Worm (Caenorhabditis elegans) whole organism, dauer: ENCODE results near the gene VY10G11R.1.
"Not testable (repeated sequence)": the region's sequence is repeated elsewhere in the genome, so short reads cannot be mapped to it uniquely, and the experiment has no call there.

Experiments
- unc-62 ChIP-seq: sonication (generic microtip); optimal IDR thresholded peaks from 2 replicates; lab custom pipeline; 2017; ENCODE audit warnings: missing biosample characterization, missing genetic modification reagents, missing genetic modification characterization

The VY10G11R.1 gene

DNA sequence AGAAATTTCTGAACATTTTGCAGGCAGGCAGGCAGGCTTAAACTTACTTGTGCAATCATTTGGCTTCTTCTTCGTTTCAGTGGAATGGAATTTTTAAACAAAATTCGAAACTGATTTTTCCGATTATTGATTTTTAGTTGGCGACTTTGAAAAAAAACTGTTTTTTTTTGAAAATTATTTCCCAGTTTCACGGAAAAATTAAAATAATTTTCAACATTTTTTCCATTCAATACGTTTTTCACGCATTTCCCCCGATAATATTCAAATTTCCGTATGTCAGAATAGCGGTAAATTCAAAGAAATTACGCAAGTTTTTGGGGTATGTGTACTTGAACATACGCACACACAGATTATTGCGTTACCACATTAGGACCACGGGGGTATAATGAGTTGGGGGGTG, at the start of gene VY10G11R.1:
Gene VY10G11R.1 (minus strand): TSS at position 101 of the 400 bp plus-strand sequence.
- not testable (repeated sequence) for TF ChIP-seq unc-62 (GFP tag; lab: Kevin White, UChicago)

ce11 chrIV:16507132-16507531, 36.3 kb upstream of the VY10G11R.1 start, which contains the start of gene Y51H4A.935:
TSS of gene Y51H4A.935 (minus strand) at chrIV:16507232.
- TF ChIP-seq unc-62 (GFP tag; lab: Kevin White, UChicago) = not testable (repeated sequence)

- TF ChIP-seq unc-62 (GFP tag; lab: Kevin White, UChicago) = no peak
These were observed 34.9 kb upstream of the VY10G11R.1 start, which contains the start of gene zip-7 for ce11 chrIV:16505632-16506203. TSS of gene zip-7 (minus strand) at chrIV:16505682.

DNA sequence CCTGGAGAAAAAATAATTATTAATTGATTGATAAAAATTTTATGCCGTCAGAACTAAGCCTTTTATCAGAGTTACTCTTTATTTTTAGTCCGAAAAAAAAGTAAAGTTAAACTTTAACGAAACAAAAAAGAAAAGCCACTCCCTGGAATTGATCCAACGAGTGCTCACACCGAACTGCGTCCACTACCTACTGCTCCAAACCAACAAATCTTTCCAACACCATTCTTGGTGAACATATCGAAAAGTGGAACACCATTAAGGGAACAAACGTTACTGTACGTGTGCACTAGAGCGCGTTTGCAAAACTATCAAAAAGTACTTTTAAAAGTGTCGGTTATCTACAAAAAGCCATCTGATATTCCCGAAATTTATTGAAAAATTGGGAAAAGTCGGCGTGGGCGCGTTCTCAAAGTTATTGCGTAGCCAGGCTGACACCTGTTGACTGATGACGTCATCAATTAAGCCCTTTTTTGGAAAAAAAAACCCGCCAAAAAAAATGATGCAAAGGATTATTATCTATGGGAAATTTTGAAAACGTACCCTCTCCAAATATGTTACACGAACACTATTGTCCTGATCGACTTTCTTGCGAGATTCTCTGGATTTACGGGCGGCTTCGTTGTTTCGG, 32.9 kb upstream of the VY10G11R.1 start:
- no peak for TF ChIP-seq unc-62 (GFP tag; lab: Kevin White, UChicago)

DNA sequence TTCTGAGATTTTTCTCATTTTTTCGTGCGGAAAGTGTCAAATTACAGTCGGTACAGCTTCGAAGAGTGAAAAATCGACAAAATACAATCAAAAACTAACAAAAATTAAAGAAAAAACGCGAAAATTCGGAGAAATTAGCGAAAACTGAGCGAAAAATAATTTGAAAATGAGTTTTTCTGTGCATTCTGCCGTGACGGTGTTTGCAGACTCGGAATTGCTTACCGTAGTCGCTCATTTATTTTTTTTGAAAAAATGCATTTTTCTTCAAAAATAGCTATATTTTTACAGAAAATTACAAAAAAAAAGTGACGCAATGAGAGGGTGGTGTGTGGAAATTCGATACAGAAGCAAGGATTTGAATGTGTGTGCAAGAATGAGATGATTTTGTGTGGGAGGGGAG, 32.3 kb upstream of the VY10G11R.1 start:
- TF ChIP-seq unc-62 (GFP tag; lab: Kevin White, UChicago) = no peak

DNA sequence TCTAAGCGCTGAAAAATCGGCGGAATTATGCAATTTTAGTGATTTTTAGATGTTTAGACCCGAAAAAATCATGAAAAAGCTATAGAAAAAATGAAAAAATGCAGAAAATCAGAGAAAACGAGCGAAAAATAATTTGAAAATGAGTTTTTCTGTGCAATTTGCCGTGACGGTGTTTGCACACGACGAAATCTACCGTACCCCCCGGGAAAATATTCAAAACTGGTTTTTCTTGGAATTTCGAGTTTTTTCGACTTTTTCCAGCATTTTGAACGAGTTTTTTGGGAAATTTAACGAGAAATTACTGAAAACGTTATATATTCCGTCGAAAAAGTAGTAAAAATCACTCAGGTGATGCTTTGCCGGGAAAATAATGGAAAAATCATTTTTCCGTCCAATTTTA, 31.6 kb upstream of the VY10G11R.1 start:
- TF ChIP-seq unc-62 (GFP tag; lab: Kevin White, UChicago) = no peak

DNA sequence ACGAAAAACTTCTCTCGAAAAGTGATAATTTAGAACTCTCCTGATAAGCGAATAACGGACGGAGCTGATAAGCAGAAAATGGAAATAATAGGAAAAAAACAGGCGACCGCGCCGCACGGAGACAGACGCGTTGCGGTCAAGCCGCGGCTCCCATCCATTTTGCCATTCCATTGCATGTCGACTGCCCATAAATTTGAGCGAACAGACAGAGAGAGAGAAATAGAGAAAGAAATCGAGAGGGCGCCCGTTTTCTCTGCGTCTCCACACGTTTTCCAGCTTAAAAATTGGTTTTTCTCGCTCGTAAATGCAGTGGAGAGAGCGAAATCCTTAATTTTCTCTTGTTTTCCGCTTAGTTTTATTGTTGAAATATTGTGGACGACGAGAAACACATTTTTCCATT, 31.1 kb upstream of the VY10G11R.1 start:
- TF ChIP-seq unc-62 (GFP tag; lab: Kevin White, UChicago) = no peak

- TF ChIP-seq unc-62 (GFP tag; lab: Kevin White, UChicago) = no peak
These were observed 27.2 kb upstream of the VY10G11R.1 start for ce11 chrIV:16498031-16498442.

- TF ChIP-seq unc-62 (GFP tag; lab: Kevin White, UChicago) = no peak
These were observed 25.7 kb upstream of the VY10G11R.1 start for ce11 chrIV:16496491-16496890.

DNA sequence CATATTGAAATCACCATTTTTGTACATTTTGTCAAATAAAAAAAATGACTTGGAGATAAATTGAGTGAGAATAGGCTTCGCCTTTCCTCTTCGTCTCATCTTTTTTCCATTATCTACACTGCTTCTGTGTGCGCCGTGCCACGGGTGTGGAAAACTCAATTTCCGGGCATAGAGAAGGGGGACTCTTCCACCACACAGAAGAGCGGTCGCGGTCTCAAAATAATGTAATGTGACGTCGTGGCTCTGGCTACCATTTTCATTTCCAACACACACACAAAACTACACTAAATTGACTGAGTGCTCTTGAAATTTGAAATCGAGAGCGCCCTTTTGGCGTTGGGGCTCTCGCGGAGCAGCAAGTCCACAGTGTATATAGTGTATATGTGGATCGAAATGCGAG, 23.2 kb upstream of the VY10G11R.1 start:
- TF ChIP-seq unc-62 (GFP tag; lab: Kevin White, UChicago) = no peak

ce11 chrIV:16492937-16493336, 22.1 kb upstream of the VY10G11R.1 start:
- TF ChIP-seq unc-62 (GFP tag; lab: Kevin White, UChicago) = no peak

- no peak for TF ChIP-seq unc-62 (GFP tag; lab: Kevin White, UChicago)
These were observed 21.5 kb upstream of the VY10G11R.1 start for ce11 chrIV:16492327-16492726.

- TF ChIP-seq unc-62 (GFP tag; lab: Kevin White, UChicago) = no peak
These were observed 20.7 kb upstream of the VY10G11R.1 start for ce11 chrIV:16491411-16492036.

DNA sequence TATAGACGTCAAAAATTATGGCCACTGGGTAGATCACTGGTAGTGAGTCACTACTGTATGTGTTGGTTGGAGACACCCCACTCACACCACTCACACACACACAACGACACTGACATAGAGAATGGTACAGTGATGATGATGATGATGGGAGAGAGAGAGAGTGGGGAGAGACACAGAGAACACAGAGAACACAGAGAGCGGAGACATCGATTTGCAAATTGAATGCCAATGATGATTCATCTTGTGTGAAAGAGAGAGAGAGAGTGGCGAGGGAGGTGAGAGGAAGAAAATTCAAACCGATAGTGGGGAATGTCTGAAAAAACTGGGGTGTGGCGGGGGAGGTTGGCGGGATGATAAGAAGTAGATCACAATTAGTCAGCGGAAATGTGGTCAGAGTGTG, 19.2 kb upstream of the VY10G11R.1 start:
- no peak for TF ChIP-seq unc-62 (GFP tag; lab: Kevin White, UChicago)

DNA sequence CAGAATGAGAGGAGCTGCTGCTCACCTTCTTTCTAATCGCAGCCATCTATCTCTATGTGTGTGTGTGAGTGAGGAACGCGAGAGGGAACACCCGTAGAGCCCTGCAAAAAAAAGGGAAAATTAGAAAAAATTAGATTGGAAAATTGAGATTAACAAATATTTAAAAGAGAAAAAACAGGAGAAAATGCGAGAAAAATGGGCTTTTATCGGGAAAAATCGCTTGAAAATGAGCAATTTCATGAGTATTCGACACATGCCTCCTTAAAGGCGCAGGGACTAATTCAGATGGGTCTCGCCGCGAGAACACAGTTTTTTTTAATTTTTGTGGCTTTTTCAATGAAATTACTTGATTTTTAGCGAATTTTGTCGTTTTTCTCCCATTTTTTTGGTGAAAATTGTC, 18.1 kb upstream of the VY10G11R.1 start, which contains the start of gene rho-1:
Gene rho-1 (minus strand): TSS at position 101 of the 400 bp plus-strand sequence.
- TF ChIP-seq unc-62 (GFP tag; lab: Kevin White, UChicago) = no peak
